Worm (Caenorhabditis elegans) whole organism, mixed stage, embryonic: Measurements from ENCODE around the gene str-193.

Source experiments
- nhr-12 ChIP-seq: fragments of 150-350 bp; optimal IDR thresholded peaks from 2 replicates; lab custom pipeline; 2014; ENCODE audit warnings: missing biosample characterization, missing genetic modification characterization
- nhr-28 ChIP-seq: fragments of 150-350 bp; optimal IDR thresholded peaks from 2 replicates; lab custom pipeline; 2014; ENCODE audit warnings: missing biosample characterization, missing genetic modification characterization
- pha-4 ChIP-seq: fragments of 150-350 bp; optimal IDR thresholded peaks from 2 replicates; lab custom pipeline; 2018; ENCODE audit warnings: missing biosample characterization, missing genetic modification reagents, missing genetic modification characterization
- unc-62 ChIP-seq: fragments of 150-350 bp; optimal IDR thresholded peaks from 2 replicates; lab custom pipeline; 2014; ENCODE audit warnings: missing biosample characterization, missing genetic modification reagents, missing genetic modification characterization

DNA sequence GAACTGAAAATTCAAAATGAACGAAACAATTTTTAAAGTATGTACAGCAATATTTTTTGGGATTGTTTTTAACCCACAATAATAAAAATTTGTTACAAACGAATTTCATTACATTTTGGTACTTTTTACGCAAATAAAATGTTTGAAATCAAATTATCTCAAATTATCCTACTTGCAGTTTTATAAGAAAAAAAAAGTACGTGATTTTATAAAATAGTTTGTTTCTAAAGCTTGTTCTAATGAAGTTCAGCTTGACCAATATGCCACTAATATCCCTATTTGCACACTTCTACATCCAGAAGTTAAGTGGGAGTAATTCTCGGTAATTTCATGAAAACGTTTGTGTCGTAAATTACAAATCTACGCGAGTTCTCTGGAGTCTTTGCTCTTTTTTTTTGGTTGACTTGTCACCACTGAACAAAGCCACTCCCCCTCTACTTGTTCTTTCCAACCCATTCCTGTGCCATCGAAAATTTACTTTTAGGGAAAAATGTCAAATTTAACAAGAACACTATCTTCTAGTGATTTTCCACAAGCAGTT is 21.8 kb upstream of the str-193 start, which contains the start of gene sru-8:
- TF ChIP-seq nhr-12 (tag; lab: Kevin White, UChicago) = no peak
- TF ChIP-seq unc-62 = no peak
- no peak for TF ChIP-seq pha-4 (tag; lab: Kevin White, UChicago)
- no peak for TF ChIP-seq nhr-28 (tag; lab: Kevin White, UChicago)
